Fruit fly (Drosophila melanogaster) whole organism, embryonic: ENCODE results near the gene CG9263.

Source experiments
- CG11093 ChIP-seq: fragments of 200-800 bp; sonication (Bioruptor generic); IDR thresholded peaks from 3 replicates; pipeline ENCODE4 v1.3.6; 2022; ENCODE audit warnings: missing biosample characterization, missing genetic modification characterization
- CG11560 ChIP-seq: fragments of 200-800 bp; sonication (Bioruptor generic); IDR thresholded peaks from 3 replicates; pipeline ENCODE4 v1.3.6; 2022; ENCODE audit warnings: missing biosample characterization, missing genetic modification characterization
- CG12299 ChIP-seq: fragments of 200-800 bp; sonication (Bioruptor generic); optimal IDR thresholded peaks from 2 replicates; lab custom pipeline; 2018; ENCODE audit warnings: missing biosample characterization, mild to moderate bottlenecking, missing genetic modification characterization
- CG12942 ChIP-seq: fragments of 200-800 bp; sonication (Bioruptor generic); optimal IDR thresholded peaks from 3 replicates; lab custom pipeline; 2016; ENCODE audit warnings: missing biosample characterization, missing genetic modification characterization
- CG13296 ChIP-seq: fragments of 200-800 bp; sonication (Bioruptor generic); optimal IDR thresholded peaks from 3 replicates; lab custom pipeline; 2018; ENCODE audit warnings: missing biosample characterization, mild to moderate bottlenecking, missing genetic modification characterization
- CG14441 ChIP-seq: fragments of 200-800 bp; sonication (Bioruptor generic); IDR thresholded peaks from 2 replicates; pipeline ENCODE4 v1.3.6; 2022; ENCODE audit warnings: missing biosample characterization, missing genetic modification characterization
- CG14667 ChIP-seq: fragments of 200-800 bp; sonication (Bioruptor generic); IDR thresholded peaks from 2 replicates; pipeline ENCODE4 v1.3.6; 2022; ENCODE audit warnings: missing biosample characterization, missing genetic modification characterization
- CG15073 ChIP-seq: fragments of 200-800 bp; sonication (Bioruptor generic); optimal IDR thresholded peaks from 2 replicates; lab custom pipeline; 2016; ENCODE audit warnings: missing biosample characterization, missing genetic modification characterization
- CG1529 ChIP-seq: fragments of 200-800 bp; sonication (Bioruptor generic); optimal IDR thresholded peaks from 3 replicates; lab custom pipeline; 2018; ENCODE audit warnings: missing biosample characterization, missing genetic modification characterization
- CG15601 ChIP-seq: fragments of 200-800 bp; sonication (Bioruptor generic); optimal IDR thresholded peaks from 3 replicates; lab custom pipeline; 2019; ENCODE audit warnings: missing biosample characterization, mild to moderate bottlenecking, missing genetic modification characterization, moderate library complexity
- CG17385 ChIP-seq: fragments of 200-800 bp; sonication (Bioruptor generic); optimal IDR thresholded peaks from 3 replicates; lab custom pipeline; 2018; ENCODE audit warnings: missing biosample characterization, mild to moderate bottlenecking, missing genetic modification characterization
- CG2712 ChIP-seq: fragments of 200-800 bp; optimal IDR thresholded peaks from 3 replicates; lab custom pipeline; 2019; ENCODE audit warnings: missing biosample characterization, mild to moderate bottlenecking, missing genetic modification characterization, moderate library complexity
- CG31224 ChIP-seq: fragments of 200-800 bp; sonication (Bioruptor generic); IDR thresholded peaks from 2 replicates; pipeline ENCODE4 v1.3.6; 2022; ENCODE audit warnings: missing biosample characterization, missing genetic modification characterization
- CG31388 ChIP-seq: fragments of 200-800 bp; sonication (Bioruptor generic); optimal IDR thresholded peaks from 2 replicates; lab custom pipeline; 2016; ENCODE audit warnings: missing biosample characterization, missing genetic modification characterization
- CG3407 ChIP-seq: fragments of 200-800 bp; sonication (Bioruptor generic); optimal IDR thresholded peaks from 2 replicates; lab custom pipeline; 2018; ENCODE audit warnings: missing biosample characterization, mild to moderate bottlenecking, missing genetic modification characterization
- CG3847 ChIP-seq: fragments of 200-800 bp; sonication (Bioruptor generic); IDR thresholded peaks from 2 replicates; pipeline ENCODE4 v1.3.6; 2022; ENCODE audit warnings: missing biosample characterization, missing genetic modification characterization
- CG4328 ChIP-seq: fragments of 200-800 bp; sonication (Bioruptor generic); optimal IDR thresholded peaks from 3 replicates; lab custom pipeline; 2017; ENCODE audit warnings: missing biosample characterization, missing genetic modification reagents, missing genetic modification characterization
- CG6791 ChIP-seq: fragments of 200-800 bp; sonication (Bioruptor generic); IDR thresholded peaks from 3 replicates; pipeline ENCODE4 v1.3.6; 2022; ENCODE audit warnings: missing biosample characterization, missing genetic modification characterization; ENCODE audit not compliant: partially characterized antibody
- CG8944 ChIP-seq: fragments of 200-800 bp; sonication (Bioruptor generic); optimal IDR thresholded peaks from 3 replicates; lab custom pipeline; 2016; ENCODE audit warnings: missing biosample characterization, missing genetic modification characterization
- CTCF ChIP-seq: fragments of 200-800 bp; sonication (Bioruptor generic); optimal IDR thresholded peaks from 2 replicates; lab custom pipeline; 2017; ENCODE audit warnings: missing biosample characterization, mild to moderate bottlenecking, missing genetic modification characterization, moderate library complexity
- D ChIP-seq, 2 experiments: fragments of 200-800 bp in 1 of 2; fragments of >200 bp in 1 of 2; sonication (Bioruptor generic) in 1 of 2; optimal IDR thresholded peaks; 2 replicates in 1 of 2; 3 replicates in 1 of 2; lab custom pipeline; 2017; ENCODE audit warnings: mild to moderate bottlenecking in 1 of 2, missing biosample characterization in 1 of 2, missing genetic modification characterization in 1 of 2, missing genetic modification reagents in 1 of 2
- D19A ChIP-seq: fragments of 200-800 bp; optimal IDR thresholded peaks from 3 replicates; lab custom pipeline; 2019; ENCODE audit warnings: missing biosample characterization, mild to moderate bottlenecking, missing genetic modification characterization, moderate library complexity
- Dad ChIP-seq: fragments of 200-800 bp; sonication (Bioruptor generic); optimal IDR thresholded peaks from 3 replicates; lab custom pipeline; 2016; ENCODE audit warnings: missing biosample characterization, missing genetic modification characterization
- Doc3 ChIP-seq: fragments of 200-800 bp; sonication (Bioruptor generic); IDR thresholded peaks from 3 replicates; pipeline ENCODE4 v1.3.6; 2022; ENCODE audit warnings: missing biosample characterization, missing genetic modification characterization; ENCODE audit not compliant: partially characterized antibody
- E2f2 ChIP-seq: fragments of 200-800 bp; sonication (Bioruptor generic); IDR thresholded peaks from 2 replicates; pipeline ENCODE4 v1.3.6; 2022; ENCODE audit warnings: missing biosample characterization, missing genetic modification characterization
- Eip74EF ChIP-seq, 2 experiments: fragments of 200-800 bp in 1 of 2; fragments of >200 bp in 1 of 2; sonication (Bioruptor generic) in 1 of 2; optimal IDR thresholded peaks; 2 replicates each; lab custom pipeline; 2017 to 2019; ENCODE audit warnings: missing biosample characterization in 2 of 2, missing genetic modification characterization in 2 of 2, mild to moderate bottlenecking in 1 of 2, moderate library complexity in 1 of 2
- Fer1 ChIP-seq: fragments of 200-800 bp; sonication (Bioruptor generic); optimal IDR thresholded peaks from 2 replicates; lab custom pipeline; 2017; ENCODE audit warnings: missing biosample characterization, mild to moderate bottlenecking, missing genetic modification characterization
- GATAe ChIP-seq: fragments of 200-800 bp; sonication (Bioruptor generic); conservative IDR thresholded peaks from 2 replicates; pipeline ENCODE4 v1.3.6; 2022; ENCODE audit warnings: missing biosample characterization, missing genetic modification characterization
- HLH54F ChIP-seq: fragments of 200-800 bp; sonication (Bioruptor generic); optimal IDR thresholded peaks from 3 replicates; lab custom pipeline; 2016; ENCODE audit warnings: missing biosample characterization, missing genetic modification characterization
- HmgZ ChIP-seq: fragments of 200-800 bp; sonication (Bioruptor generic); optimal IDR thresholded peaks from 2 replicates; lab custom pipeline; 2018; ENCODE audit warnings: missing biosample characterization, mild to moderate bottlenecking, missing genetic modification characterization
- Hr39 ChIP-seq: fragments of >200 bp; optimal IDR thresholded peaks from 2 replicates; lab custom pipeline; 2017
- Hr78 ChIP-seq, 2 experiments: fragments of 200-800 bp in 1 of 2; fragments of >200 bp in 1 of 2; sonication (Bioruptor generic) in 1 of 2; optimal IDR thresholded peaks; 2 replicates each; lab custom pipeline; 2017 to 2019; ENCODE audit warnings: missing biosample characterization in 2 of 2, missing genetic modification characterization in 2 of 2, mild to moderate bottlenecking in 1 of 2, moderate library complexity in 1 of 2
- Med ChIP-seq: fragments of 200-800 bp; sonication (Bioruptor generic); peaks from one replicate; lab custom pipeline; 2016; ENCODE audit warnings: missing biosample characterization, missing genetic modification characterization, mild to moderate bottlenecking, inconsistent platforms, moderate library complexity
- PHDP ChIP-seq: fragments of 200-800 bp; sonication (Bioruptor generic); optimal IDR thresholded peaks from 3 replicates; lab custom pipeline; 2018; ENCODE audit warnings: missing biosample characterization, mild to moderate bottlenecking, missing genetic modification characterization, moderate library complexity
- Rfx ChIP-seq: fragments of 200-800 bp; sonication (Bioruptor generic); IDR thresholded peaks from 2 replicates; pipeline ENCODE4 v1.3.6; 2022; ENCODE audit warnings: missing biosample characterization, missing genetic modification characterization
- bcd ChIP-seq: fragments of 200-800 bp; sonication (Bioruptor generic); optimal IDR thresholded peaks from 2 replicates; lab custom pipeline; 2017; ENCODE audit warnings: missing biosample characterization, mild to moderate bottlenecking, missing genetic modification characterization
- bowl ChIP-seq: fragments of 200-800 bp; sonication (Bioruptor generic); IDR thresholded peaks from 2 replicates; pipeline ENCODE4 v1.3.6; 2022; ENCODE audit warnings: missing biosample characterization, missing genetic modification characterization
- cad ChIP-seq: fragments of >200 bp; optimal IDR thresholded peaks from 2 replicates; lab custom pipeline; 2017; ENCODE audit warnings: missing biosample characterization, missing genetic modification characterization
- da ChIP-seq: fragments of 200-800 bp; sonication (Bioruptor generic); optimal IDR thresholded peaks from 2 replicates; lab custom pipeline; 2016; ENCODE audit warnings: missing biosample characterization, missing genetic modification characterization
- disco-r ChIP-seq: fragments of 200-800 bp; sonication (Bioruptor generic); optimal IDR thresholded peaks from 2 replicates; lab custom pipeline; 2016; ENCODE audit warnings: missing biosample characterization, missing genetic modification characterization
- dysf ChIP-seq: fragments of 200-800 bp; sonication (Bioruptor generic); IDR thresholded peaks from 3 replicates; pipeline ENCODE4 v1.3.6; 2022; ENCODE audit warnings: missing biosample characterization, missing genetic modification characterization
- eyg ChIP-seq: fragments of 200-800 bp; sonication (Bioruptor generic); optimal IDR thresholded peaks from 3 replicates; lab custom pipeline; 2016; ENCODE audit warnings: missing biosample characterization, missing genetic modification characterization
- fu2 ChIP-seq: fragments of 200-800 bp; sonication (Bioruptor generic); optimal IDR thresholded peaks from 2 replicates; lab custom pipeline; 2016; ENCODE audit warnings: missing biosample characterization, missing genetic modification characterization
- gro ChIP-seq: fragments of 200-800 bp; sonication (Bioruptor generic); optimal IDR thresholded peaks from 2 replicates; lab custom pipeline; 2016; ENCODE audit warnings: missing biosample characterization, missing genetic modification characterization
- nerfin-1 ChIP-seq: fragments of 200-800 bp; sonication (Bioruptor generic); optimal IDR thresholded peaks from 3 replicates; lab custom pipeline; 2019; ENCODE audit warnings: missing biosample characterization, mild to moderate bottlenecking, missing genetic modification characterization, moderate library complexity
- org-1 ChIP-seq: fragments of 200-800 bp; sonication (Bioruptor generic); optimal IDR thresholded peaks from 2 replicates; lab custom pipeline; 2017; ENCODE audit warnings: missing biosample characterization, missing genetic modification characterization
- psq ChIP-seq: fragments of 200-800 bp; sonication (Bioruptor generic); optimal IDR thresholded peaks from 2 replicates; lab custom pipeline; 2017; ENCODE audit warnings: missing biosample characterization, missing genetic modification characterization
- rib ChIP-seq: fragments of 200-800 bp; sonication (Bioruptor generic); IDR thresholded peaks from 2 replicates; pipeline ENCODE4 v1.3.6; 2022; ENCODE audit warnings: missing biosample characterization, missing genetic modification characterization
- slou ChIP-seq: fragments of 200-800 bp; sonication (Bioruptor generic); optimal IDR thresholded peaks from 3 replicates; lab custom pipeline; 2016; ENCODE audit warnings: missing biosample characterization, missing genetic modification characterization
- sqz ChIP-seq: fragments of 200-800 bp; sonication (Bioruptor generic); optimal IDR thresholded peaks from 3 replicates; lab custom pipeline; 2018; ENCODE audit warnings: missing biosample characterization, mild to moderate bottlenecking, missing genetic modification characterization
- sr ChIP-seq: fragments of 200-800 bp; sonication (Bioruptor generic); IDR thresholded peaks from 3 replicates; pipeline ENCODE4 v1.3.6; 2022; ENCODE audit warnings: missing biosample characterization, missing genetic modification characterization
- zf30C ChIP-seq: fragments of 200-800 bp; sonication (Bioruptor generic); optimal IDR thresholded peaks from 3 replicates; lab custom pipeline; 2018; ENCODE audit warnings: missing biosample characterization, mild to moderate bottlenecking, missing genetic modification characterization

CG9263 gene

DNA sequence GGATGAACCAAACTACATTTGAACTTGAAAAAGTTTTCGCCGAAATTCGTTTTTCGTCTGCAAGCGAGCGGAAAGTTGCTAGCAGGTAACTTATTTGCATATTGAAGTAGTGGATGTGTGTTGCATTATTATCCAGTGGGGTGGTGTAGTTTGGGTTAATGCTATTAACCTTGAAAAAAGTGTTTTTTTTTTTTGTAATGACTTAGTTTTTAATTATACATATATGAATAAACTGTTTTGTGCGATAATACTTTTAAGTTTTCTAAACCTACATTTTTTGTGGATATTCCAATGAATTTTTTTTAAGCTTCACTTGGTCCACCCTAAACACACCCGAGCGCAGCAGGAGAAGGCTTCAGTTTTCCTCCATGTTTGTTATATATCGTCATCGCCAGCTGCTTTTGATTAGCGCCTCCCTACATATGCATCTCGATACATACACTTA, 28.6 kb upstream of the CG9263 start (continued):
- peak in 1 of 2 experiments; percentile 12 for TF ChIP-seq Eip74EF (GFP tag; optimal IDR thresholded peaks at IDR 0.05; lab: Kevin White, UChicago)
- TF ChIP-seq CG8944 (GFP tag; lab: Kevin White, UChicago): no peak
- no peak for TF ChIP-seq fu2 (GFP tag; lab: Kevin White, UChicago)
- peak; percentile 28 for TF ChIP-seq bcd (GFP tag; lab: Kevin White, UChicago)
- TF ChIP-seq CG14667 (GFP tag; lab: Robert Waterston, UW): no peak
- TF ChIP-seq CG14441: no peak
- TF ChIP-seq PHDP (tag; lab: Kevin White, UChicago): peak; percentile 43
- no peak for TF ChIP-seq disco-r (GFP tag; lab: Kevin White, UChicago)
- TF ChIP-seq CG15073 (GFP tag; lab: Kevin White, UChicago): no peak
- no peak for TF ChIP-seq slou (GFP tag; lab: Kevin White, UChicago)
- peak; percentile 21 for TF ChIP-seq sqz (GFP tag; lab: Kevin White, UChicago)
- no peak for TF ChIP-seq sr
- no peak for TF ChIP-seq CG31224
- peak; percentile 37 for TF ChIP-seq nerfin-1
- peak; percentile 44 for TF ChIP-seq CG1529
- peak; percentile 11 for TF ChIP-seq CG13296
- peak; percentile 20 for TF ChIP-seq CG17385 (GFP tag; lab: Kevin White, UChicago)
- TF ChIP-seq gro (GFP tag; lab: Kevin White, UChicago): no peak
- TF ChIP-seq D19A: peak; percentile 28
- TF ChIP-seq CG11560 (tag; lab: Robert Waterston, UW): no peak
- peak; percentile 24 for TF ChIP-seq CG3407 (GFP tag; lab: Kevin White, UChicago)
- no peak for TF ChIP-seq Dad (GFP tag; lab: Kevin White, UChicago)
- TF ChIP-seq CG12942: no peak
- TF ChIP-seq CTCF: no peak
- TF ChIP-seq CG15601 (tag; lab: Kevin White, UChicago): peak; percentile 1
- TF ChIP-seq org-1 (GFP tag; lab: Kevin White, UChicago): no peak
- TF ChIP-seq rib (GFP tag; lab: Robert Waterston, UW): no peak
- TF ChIP-seq CG12299 (tag; lab: Kevin White, UChicago): no peak
- peak in 1 of 2 experiments; percentile 3 for TF ChIP-seq Hr78 (GFP tag; optimal IDR thresholded peaks at IDR 0.05; lab: Kevin White, UChicago)
- TF ChIP-seq CG31388: no peak
- TF ChIP-seq CG11093 (GFP tag; lab: Robert Waterston, UW): 0 out of 3 replicates have a peak, but pooled peaks have one; percentile 13
- no peak for TF ChIP-seq CG4328 (GFP tag; lab: Kevin White, UChicago)
- TF ChIP-seq bowl (GFP tag; lab: Robert Waterston, UW): no peak
- no peak for TF ChIP-seq Rfx (GFP tag; lab: Robert Waterston, UW)
- TF ChIP-seq HLH54F (GFP tag; lab: Kevin White, UChicago): no peak
- no peak for TF ChIP-seq CG6791 (GFP tag; lab: Robert Waterston, UW)
- no peak for TF ChIP-seq da (GFP tag; lab: Kevin White, UChicago)
- no peak for TF ChIP-seq Med (GFP tag; lab: Kevin White, UChicago)
- no peak for TF ChIP-seq GATAe (GFP tag; lab: Robert Waterston, UW)
- 0 out of 2 replicates have a peak, but pooled peaks have one; percentile 14 for TF ChIP-seq E2f2 (GFP tag; lab: Robert Waterston, UW)
- no peak for TF ChIP-seq CG3847
- peak; percentile 45 for TF ChIP-seq CG2712 (tag; lab: Kevin White, UChicago)
- TF ChIP-seq zf30C (GFP tag; lab: Kevin White, UChicago): no peak
- TF ChIP-seq psq: no peak
- TF ChIP-seq eyg: no peak
- TF ChIP-seq HmgZ (tag; lab: Kevin White, UChicago): no peak
- no peak for TF ChIP-seq cad (GFP tag; lab: Kevin White, UChicago)
- no peak for TF ChIP-seq Doc3 (GFP tag; lab: Robert Waterston, UW)
- TF ChIP-seq dysf (GFP tag; lab: Robert Waterston, UW): 0 out of 3 replicates have a peak, but pooled peaks have one; percentile 25
- no peak for TF ChIP-seq D (optimal IDR thresholded peaks at IDR 0.05; lab: Kevin White, UChicago)
- TF ChIP-seq D (GFP tag; optimal IDR thresholded peaks at IDR 0.05; lab: Kevin White, UChicago): peak; percentile 46
- no peak for TF ChIP-seq Hr39 (lab: Kevin White, UChicago)
- TF ChIP-seq Fer1: peak; percentile 9
